Worm (Caenorhabditis elegans): ENCODE results near the gene dmsr-12.

DNA sequence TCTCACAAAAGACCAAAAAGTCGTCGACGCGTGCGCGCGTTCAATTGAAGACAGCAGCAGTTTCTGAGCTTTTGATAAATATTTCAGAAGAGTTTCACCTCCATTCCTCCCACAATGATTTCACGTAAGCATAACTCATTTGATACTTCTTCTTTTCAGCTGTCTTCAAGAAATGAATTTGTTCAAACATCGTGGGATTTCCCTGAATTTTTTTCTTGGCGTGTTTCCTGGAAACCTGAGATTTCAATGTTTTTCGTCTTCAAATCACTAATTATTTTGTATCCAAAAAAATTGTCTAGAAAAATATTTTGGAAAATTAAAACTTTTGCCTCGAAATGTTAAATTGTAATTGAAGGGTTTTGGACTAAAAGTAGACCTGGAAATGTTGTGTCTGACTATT, 27.8 kb downstream of the dmsr-12 start:
- no peak for TF ChIP-seq ama-1 (optimal IDR thresholded peaks at IDR 0.05)
- no peak for TF ChIP-seq ceh-9 (tag; optimal IDR thresholded peaks at IDR 0.05)
- TF ChIP-seq pax-1 (tag; optimal IDR thresholded peaks at IDR 0.05) = no peak
